Worm (Caenorhabditis elegans) whole organism, midembryonic: ENCODE data around the gene C28H8.3.

ENCODE experiments used
- T22C8.4 ChIP-seq: fragments of 200-800 bp; sonication (Bioruptor generic); IDR thresholded peaks from 2 replicates; pipeline ENCODE4 v1.3.6; 2022; ENCODE audit warnings: missing genetic modification characterization, missing compliant biosample characterization
- cog-1 ChIP-seq: sonication (generic microtip); optimal IDR thresholded peaks from 2 replicates; lab custom pipeline; 2016; ENCODE audit warnings: missing genetic modification characterization, missing compliant biosample characterization
- flt-1 ChIP-seq: fragments of 200-800 bp; sonication (Bioruptor generic); IDR thresholded peaks from 2 replicates; pipeline ENCODE4 v1.3.6; 2022; ENCODE audit warnings: missing genetic modification characterization, missing compliant biosample characterization
- klf-2 ChIP-seq: fragments of 200-800 bp; sonication (Bioruptor generic); conservative IDR thresholded peaks from 2 replicates; pipeline ENCODE4 v1.3.6; 2022; ENCODE audit warnings: missing genetic modification reagents, missing genetic modification characterization, missing compliant biosample characterization
- med-1 ChIP-seq: sonication (generic microtip); optimal IDR thresholded peaks from 2 replicates; lab custom pipeline; 2017; ENCODE audit warnings: missing genetic modification characterization, mild to moderate bottlenecking, missing compliant biosample characterization, antibody characterized with exemption, missing genetic modification reagents; ENCODE audit not compliant: insufficient read depth
- ref-1 ChIP-seq: fragments of 200-800 bp; sonication (Bioruptor generic); conservative IDR thresholded peaks from 2 replicates; pipeline ENCODE4 v1.3.6; 2022; ENCODE audit warnings: missing genetic modification reagents, missing genetic modification characterization, missing compliant biosample characterization
- tab-1 ChIP-seq: fragments of 200-800 bp; sonication (Bioruptor generic); IDR thresholded peaks from 2 replicates; pipeline ENCODE4 v1.3.6; 2022; ENCODE audit warnings: missing genetic modification characterization, missing compliant biosample characterization
- ztf-23 ChIP-seq: fragments of 200-800 bp; sonication (Bioruptor generic); IDR thresholded peaks from 2 replicates; pipeline ENCODE4 v1.3.6; 2022; ENCODE audit warnings: missing genetic modification reagents, missing genetic modification characterization, missing compliant biosample characterization
- ztf-29 ChIP-seq: fragments of 200-800 bp; sonication (Bioruptor generic); IDR thresholded peaks from 2 replicates; pipeline ENCODE4 v1.3.6; 2022; ENCODE audit warnings: missing genetic modification reagents, missing genetic modification characterization, missing compliant biosample characterization

DNA sequence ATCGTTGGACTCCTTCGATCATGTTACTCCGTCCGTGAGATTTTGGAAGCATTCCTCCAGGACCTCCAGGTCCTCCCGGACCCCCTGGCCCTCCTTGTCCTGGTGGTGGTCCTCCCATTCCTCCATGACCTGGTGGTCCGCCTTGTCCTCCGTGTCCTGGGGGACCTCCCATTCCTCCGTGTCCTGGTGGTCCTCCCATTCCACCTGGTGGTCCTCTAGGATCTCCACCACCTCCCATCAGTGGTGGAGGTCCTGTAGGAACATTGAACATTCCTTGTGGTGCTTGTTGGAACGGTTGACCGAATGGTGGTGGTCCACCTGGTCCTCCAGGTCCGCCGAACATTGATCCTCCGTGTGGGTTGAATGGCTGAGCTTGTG lies 45.4 kb downstream of the C28H8.3 start:
- no peak for TF ChIP-seq ref-1 (GFP tag; lab: Robert Waterston, UW)
- no peak for TF ChIP-seq T22C8.4 (GFP tag; lab: Robert Waterston, UW)
- no peak for TF ChIP-seq ztf-29 (GFP tag; lab: Robert Waterston, UW)
- no peak for TF ChIP-seq flt-1 (GFP tag; lab: Robert Waterston, UW)
- no peak for TF ChIP-seq cog-1 (tag; lab: Kevin White, UChicago)
- TF ChIP-seq tab-1 = 0 out of 2 replicates have a peak, but pooled peaks have one; percentile 56
- no peak for TF ChIP-seq klf-2
- no peak for TF ChIP-seq med-1 (GFP tag; lab: Kevin White, UChicago)
- TF ChIP-seq ztf-23 = no peak
